Worm (Caenorhabditis elegans): ENCODE measurements around the gene Y43F8B.19.

- TF ChIP-seq snpc-3.4 (tag; optimal IDR thresholded peaks at IDR 0.05) = no peak
- TF ChIP-seq lir-1 (GFP tag; conservative IDR thresholded peaks at IDR 0.05) = no peak
- TF ChIP-seq T26A5.8 (tag; optimal IDR thresholded peaks at IDR 0.05) = no peak
- TF ChIP-seq tbp1 (GFP tag; optimal IDR thresholded peaks at IDR 0.05) = no peak
- peak; percentile 37 for TF ChIP-seq ama-1 (optimal IDR thresholded peaks at IDR 0.05)
- no peak for TF ChIP-seq ama-1 (GFP tag; optimal IDR thresholded peaks at IDR 0.05)
- TF ChIP-seq let-607 (tag; optimal IDR thresholded peaks at IDR 0.05) = peak in 1 of 2 experiments; percentile 1
These were observed 7.4 kb upstream of the Y43F8B.19 start for ce11 chrV:19519511-19519934.

Data from whole organism, young adult.